Worm (Caenorhabditis elegans) whole organism, L4 larva: Measurements from ENCODE around the gene nrde-4.

Experiments
- D1046.2 ChIP-seq: fragments of 200-800 bp; sonication (Bioruptor generic); IDR thresholded peaks from 2 replicates; pipeline ENCODE4 v1.3.6; 2022; ENCODE audit warnings: missing genetic modification characterization, missing compliant biosample characterization
- dpl-1 ChIP-seq: fragments of 150-350 bp; optimal IDR thresholded peaks from 2 replicates; lab custom pipeline; 2014; ENCODE audit warnings: missing biosample characterization, missing genetic modification reagents, missing genetic modification characterization
- fos-1 ChIP-seq: fragments of 150-350 bp; optimal IDR thresholded peaks from 2 replicates; lab custom pipeline; 2014; ENCODE audit warnings: missing biosample characterization, missing genetic modification characterization
- jun-1 ChIP-seq: fragments of 150-350 bp; optimal IDR thresholded peaks from 2 replicates; lab custom pipeline; 2014; ENCODE audit warnings: missing biosample characterization, missing genetic modification reagents, missing genetic modification characterization
- madf-5 ChIP-seq, 2 experiments: fragments of 200-800 bp; sonication (Bioruptor generic); IDR thresholded peaks; 2 replicates each; pipeline ENCODE4 v1.3.6; 2022; ENCODE audit warnings: missing compliant biosample characterization in 2 of 2, missing genetic modification characterization in 2 of 2
- madf-9 ChIP-seq: fragments of 200-800 bp; sonication (Bioruptor generic); conservative IDR thresholded peaks from 2 replicates; pipeline ENCODE4 v1.3.6; 2022; ENCODE audit warnings: missing genetic modification reagents, missing genetic modification characterization, missing compliant biosample characterization
- mdl-1 ChIP-seq, 2 experiments: fragments of 150-350 bp in 1 of 2; sonication (generic microtip) in 1 of 2; optimal IDR thresholded peaks; 2 replicates each; lab custom pipeline; 2014 to 2017; ENCODE audit warnings: missing biosample characterization in 2 of 2, missing genetic modification characterization in 2 of 2
- nhr-11 ChIP-seq: fragments of 150-350 bp; optimal IDR thresholded peaks from 2 replicates; lab custom pipeline; 2014; ENCODE audit warnings: missing biosample characterization, missing genetic modification characterization
- nhr-111 ChIP-seq: fragments of 200-800 bp; sonication (Bioruptor generic); optimal IDR thresholded peaks from 2 replicates; lab custom pipeline; 2018; ENCODE audit warnings: mild to moderate bottlenecking, missing genetic modification characterization, missing compliant biosample characterization
- pha-4 ChIP-seq, 2 experiments: fragments of 150-350 bp in 1 of 2; fragments of 200-800 bp in 1 of 2; sonication (Bioruptor generic) in 1 of 2; IDR thresholded peaks in 1 of 2; optimal IDR thresholded peaks in 1 of 2; 2 replicates each; pipeline versions ENCODE4 v1.3.6 to Lab custom; 2014 to 2022; ENCODE audit warnings: missing genetic modification characterization in 2 of 2, missing genetic modification reagents in 2 of 2, missing biosample characterization in 1 of 2, missing compliant biosample characterization in 1 of 2
- snpc-4 ChIP-seq: fragments of 150-350 bp; optimal IDR thresholded peaks from 2 replicates; lab custom pipeline; 2014; ENCODE audit warnings: missing biosample characterization, missing genetic modification characterization

- TF ChIP-seq fos-1 (tag; lab: Kevin White, UChicago): no peak
- no peak for TF ChIP-seq jun-1 (tag; lab: Kevin White, UChicago)
- no peak for TF ChIP-seq dpl-1
- no peak for TF ChIP-seq nhr-111 (GFP tag; lab: Kevin White, UChicago)
- no peak for TF ChIP-seq mdl-1 (tag; optimal IDR thresholded peaks at IDR 0.05; lab: Kevin White, UChicago)
- no peak for TF ChIP-seq madf-5 (GFP tag; IDR thresholded peaks at IDR 0.05; lab: Robert Waterston, UW)
- no peak for TF ChIP-seq madf-9
- TF ChIP-seq D1046.2 (GFP tag; lab: Robert Waterston, UW): no peak
- no peak for TF ChIP-seq snpc-4
- no peak for TF ChIP-seq nhr-11 (tag; lab: Kevin White, UChicago)
- no peak for TF ChIP-seq pha-4 (GFP tag; IDR thresholded peaks at IDR 0.05; lab: Robert Waterston, UW)
- TF ChIP-seq pha-4 (tag; optimal IDR thresholded peaks at IDR 0.05; lab: Kevin White, UChicago): no peak
These were observed 31.0 kb downstream of the nrde-4 start for ce11 chrIV:7623078-7623477.
